Fruit fly (Drosophila melanogaster) whole organism, embryonic: ENCODE data around the gene Kal1.

Experiments
- Abd-B ChIP-seq: fragments of 200-800 bp; sonication (Bioruptor generic); optimal IDR thresholded peaks from 2 replicates; lab custom pipeline; 2018; ENCODE audit warnings: missing biosample characterization, mild to moderate bottlenecking, missing genetic modification characterization, moderate library complexity
- Atf6 ChIP-seq: fragments of 200-800 bp; sonication (Bioruptor generic); IDR thresholded peaks from 2 replicates; pipeline ENCODE4 v1.3.6; 2022; ENCODE audit warnings: missing biosample characterization, missing genetic modification characterization
- CG11398 ChIP-seq: fragments of 200-800 bp; sonication (Bioruptor generic); optimal IDR thresholded peaks from 2 replicates; lab custom pipeline; 2016; ENCODE audit warnings: missing biosample characterization, missing genetic modification characterization
- CG11695 ChIP-seq: fragments of 200-800 bp; sonication (Bioruptor generic); IDR thresholded peaks from 3 replicates; pipeline ENCODE4 v1.3.6; 2022; ENCODE audit warnings: missing biosample characterization, missing genetic modification characterization
- CG11723 ChIP-seq: fragments of 200-800 bp; sonication (Bioruptor generic); optimal IDR thresholded peaks from 2 replicates; lab custom pipeline; 2017; ENCODE audit warnings: missing biosample characterization, mild to moderate bottlenecking, missing genetic modification characterization
- CG12071 ChIP-seq: fragments of 200-800 bp; sonication (Bioruptor generic); optimal IDR thresholded peaks from 3 replicates; lab custom pipeline; 2018; ENCODE audit warnings: missing biosample characterization, mild to moderate bottlenecking, missing genetic modification characterization
- CG14667 ChIP-seq: fragments of 200-800 bp; sonication (Bioruptor generic); IDR thresholded peaks from 2 replicates; pipeline ENCODE4 v1.3.6; 2022; ENCODE audit warnings: missing biosample characterization, missing genetic modification characterization
- CG14965 ChIP-seq: fragments of 200-800 bp; sonication (Bioruptor generic); optimal IDR thresholded peaks from 2 replicates; lab custom pipeline; 2016; ENCODE audit warnings: missing biosample characterization, missing genetic modification characterization, borderline replicate concordance
- CG1529 ChIP-seq: fragments of 200-800 bp; sonication (Bioruptor generic); optimal IDR thresholded peaks from 3 replicates; lab custom pipeline; 2018; ENCODE audit warnings: missing biosample characterization, missing genetic modification characterization
- CG18011 ChIP-seq: fragments of 200-800 bp; sonication (Bioruptor generic); optimal IDR thresholded peaks from 2 replicates; lab custom pipeline; 2017; ENCODE audit warnings: missing biosample characterization, missing genetic modification characterization, mild to moderate bottlenecking, moderate library complexity, missing genotype
- CG2116 ChIP-seq: fragments of 200-800 bp; sonication (Bioruptor generic); optimal IDR thresholded peaks from 3 replicates; lab custom pipeline; 2018; ENCODE audit warnings: missing biosample characterization, mild to moderate bottlenecking, missing genetic modification characterization
- CG2889 ChIP-seq: fragments of 200-800 bp; sonication (Bioruptor generic); IDR thresholded peaks from 3 replicates; pipeline ENCODE4 v1.3.6; 2022; ENCODE audit warnings: missing biosample characterization, missing genetic modification characterization
- CG30403 ChIP-seq: fragments of 200-800 bp; sonication (Bioruptor generic); optimal IDR thresholded peaks from 3 replicates; lab custom pipeline; 2016; ENCODE audit warnings: missing biosample characterization, missing genetic modification characterization
- CG3163 ChIP-seq: fragments of 200-800 bp; sonication (Bioruptor generic); optimal IDR thresholded peaks from 3 replicates; lab custom pipeline; 2016; ENCODE audit warnings: missing biosample characterization, missing genetic modification characterization
- CG42726 ChIP-seq: fragments of 200-800 bp; sonication (Bioruptor generic); IDR thresholded peaks from 2 replicates; pipeline ENCODE4 v1.3.6; 2022; ENCODE audit warnings: missing biosample characterization, missing genetic modification characterization; ENCODE audit not compliant: partially characterized antibody
- CG4360 ChIP-seq: fragments of 200-800 bp; sonication (Bioruptor generic); IDR thresholded peaks from 2 replicates; pipeline ENCODE4 v1.3.6; 2022; ENCODE audit warnings: missing biosample characterization, missing genetic modification characterization
- CG6689 ChIP-seq: fragments of 200-800 bp; sonication (Bioruptor generic); IDR thresholded peaks from 2 replicates; pipeline ENCODE4 v1.3.6; 2022; ENCODE audit warnings: missing biosample characterization, missing genetic modification characterization
- CG8281 ChIP-seq: fragments of 200-800 bp; sonication (Bioruptor generic); optimal IDR thresholded peaks from 2 replicates; lab custom pipeline; 2018; ENCODE audit warnings: missing biosample characterization, mild to moderate bottlenecking, missing genetic modification characterization, moderate library complexity
- CG8388 ChIP-seq: fragments of 200-800 bp; sonication (Bioruptor generic); optimal IDR thresholded peaks from 2 replicates; lab custom pipeline; 2019; ENCODE audit warnings: missing biosample characterization, mild to moderate bottlenecking, missing genetic modification characterization, moderate library complexity
- Dp ChIP-seq: fragments of 200-800 bp; sonication (Bioruptor generic); optimal IDR thresholded peaks from 2 replicates; lab custom pipeline; 2018; ENCODE audit warnings: missing biosample characterization, mild to moderate bottlenecking, missing genetic modification characterization, moderate library complexity
- Fer2 ChIP-seq: fragments of 200-800 bp; sonication (Bioruptor generic); optimal IDR thresholded peaks from 2 replicates; lab custom pipeline; 2018; ENCODE audit warnings: missing biosample characterization, mild to moderate bottlenecking, missing genetic modification characterization, moderate library complexity
- GATAe ChIP-seq: fragments of 200-800 bp; sonication (Bioruptor generic); conservative IDR thresholded peaks from 2 replicates; pipeline ENCODE4 v1.3.6; 2022; ENCODE audit warnings: missing biosample characterization, missing genetic modification characterization
- H15 ChIP-seq: fragments of 200-800 bp; sonication (Bioruptor generic); IDR thresholded peaks from 3 replicates; pipeline ENCODE4 v1.3.6; 2022; ENCODE audit warnings: missing biosample characterization, missing genetic modification characterization
- HLHmδ ChIP-seq: fragments of 200-800 bp; sonication (Bioruptor generic); optimal IDR thresholded peaks from 2 replicates; lab custom pipeline; 2018; ENCODE audit warnings: missing biosample characterization, mild to moderate bottlenecking, missing genetic modification characterization, moderate library complexity
- Hand ChIP-seq: fragments of 200-800 bp; sonication (Bioruptor generic); optimal IDR thresholded peaks from 2 replicates; lab custom pipeline; 2017; ENCODE audit warnings: mild to moderate bottlenecking, missing biosample characterization, missing genetic modification reagents, missing genetic modification characterization
- HmgZ ChIP-seq: fragments of 200-800 bp; sonication (Bioruptor generic); optimal IDR thresholded peaks from 2 replicates; lab custom pipeline; 2018; ENCODE audit warnings: missing biosample characterization, mild to moderate bottlenecking, missing genetic modification characterization
- Hr51 ChIP-seq, 2 experiments: fragments of 200-800 bp; sonication (Bioruptor generic); optimal IDR thresholded peaks; 2 replicates in 1 of 2; 3 replicates in 1 of 2; lab custom pipeline; 2016 to 2018; ENCODE audit warnings: missing biosample characterization in 2 of 2, missing genetic modification characterization in 2 of 2, mild to moderate bottlenecking in 1 of 2, moderate library complexity in 1 of 2
- MBD-R2 ChIP-seq: fragments of 200-800 bp; sonication (Bioruptor generic); IDR thresholded peaks from 2 replicates; pipeline ENCODE4 v1.3.6; 2022; ENCODE audit warnings: missing biosample characterization, missing genetic modification characterization
- Med ChIP-seq: fragments of 200-800 bp; sonication (Bioruptor generic); peaks from one replicate; lab custom pipeline; 2016; ENCODE audit warnings: missing biosample characterization, missing genetic modification characterization, mild to moderate bottlenecking, inconsistent platforms, moderate library complexity
- Ptx1 ChIP-seq: fragments of 200-800 bp; sonication (Bioruptor generic); IDR thresholded peaks from 2 replicates; pipeline ENCODE4 v1.3.6; 2022; ENCODE audit warnings: missing biosample characterization, missing genetic modification characterization
- al ChIP-seq: fragments of 200-800 bp; sonication (Bioruptor generic); IDR thresholded peaks from 2 replicates; pipeline ENCODE4 v1.3.6; 2022; ENCODE audit warnings: missing biosample characterization, missing genetic modification characterization
- bcd ChIP-seq: fragments of 200-800 bp; sonication (Bioruptor generic); optimal IDR thresholded peaks from 2 replicates; lab custom pipeline; 2017; ENCODE audit warnings: missing biosample characterization, mild to moderate bottlenecking, missing genetic modification characterization
- crol ChIP-seq: fragments of 200-800 bp; sonication (Bioruptor generic); IDR thresholded peaks from 2 replicates; pipeline ENCODE4 v1.3.6; 2022; ENCODE audit warnings: missing biosample characterization, missing genetic modification characterization
- cwo ChIP-seq: fragments of 200-800 bp; sonication (Bioruptor generic); optimal IDR thresholded peaks from 3 replicates; lab custom pipeline; 2017; ENCODE audit warnings: missing biosample characterization, missing genetic modification characterization, mild to moderate bottlenecking, moderate library complexity, missing genetic modification reagents
- gcm2 ChIP-seq: fragments of 200-800 bp; sonication (Bioruptor generic); optimal IDR thresholded peaks from 2 replicates; lab custom pipeline; 2016; ENCODE audit warnings: missing biosample characterization, missing genetic modification characterization
- ken ChIP-seq: fragments of 200-800 bp; sonication (Bioruptor generic); IDR thresholded peaks from 3 replicates; pipeline ENCODE4 v1.3.6; 2022; ENCODE audit warnings: missing biosample characterization, missing genetic modification characterization
- knrl ChIP-seq: fragments of 200-800 bp; sonication (Bioruptor generic); IDR thresholded peaks from 3 replicates; pipeline ENCODE4 v1.3.6; 2022; ENCODE audit warnings: missing biosample characterization, missing genetic modification characterization; ENCODE audit not compliant: partially characterized antibody
- lab ChIP-seq: fragments of 200-800 bp; sonication (Bioruptor generic); optimal IDR thresholded peaks from 3 replicates; lab custom pipeline; 2017; ENCODE audit warnings: missing biosample characterization, missing genetic modification characterization, mild to moderate bottlenecking, moderate library complexity, missing genetic modification reagents
- lmd ChIP-seq: fragments of 200-800 bp; sonication (Bioruptor generic); IDR thresholded peaks from 2 replicates; pipeline ENCODE4 v1.3.6; 2022; ENCODE audit warnings: missing biosample characterization, missing genetic modification characterization
- mirr ChIP-seq: fragments of 200-800 bp; sonication (Bioruptor generic); optimal IDR thresholded peaks from 3 replicates; lab custom pipeline; 2018; ENCODE audit warnings: missing biosample characterization, mild to moderate bottlenecking, missing genetic modification characterization
- oc ChIP-seq: fragments of 200-800 bp; sonication (Bioruptor generic); optimal IDR thresholded peaks from 2 replicates; lab custom pipeline; 2018; ENCODE audit warnings: missing biosample characterization, mild to moderate bottlenecking, missing genetic modification characterization, moderate library complexity
- pho ChIP-seq: fragments of 200-800 bp; sonication (Bioruptor generic); optimal IDR thresholded peaks from 2 replicates; lab custom pipeline; 2016; ENCODE audit warnings: missing biosample characterization, missing genetic modification characterization
- ro ChIP-seq: fragments of 200-800 bp; sonication (Bioruptor generic); IDR thresholded peaks from 2 replicates; pipeline ENCODE4 v1.3.6; 2022; ENCODE audit warnings: missing biosample characterization, missing genetic modification characterization
- schlank ChIP-seq: fragments of 200-800 bp; sonication (Bioruptor generic); optimal IDR thresholded peaks from 2 replicates; lab custom pipeline; 2018; ENCODE audit warnings: missing biosample characterization, mild to moderate bottlenecking, missing genetic modification characterization
- seq ChIP-seq: fragments of 200-800 bp; sonication (Bioruptor generic); IDR thresholded peaks from 2 replicates; pipeline ENCODE4 v1.3.6; 2022; ENCODE audit warnings: missing biosample characterization, missing genetic modification characterization
- stwl ChIP-seq: fragments of 200-800 bp; sonication (Bioruptor generic); optimal IDR thresholded peaks from 3 replicates; lab custom pipeline; 2018; ENCODE audit warnings: missing biosample characterization, mild to moderate bottlenecking, missing genetic modification characterization, moderate library complexity
- tgo ChIP-seq: fragments of 200-800 bp; sonication (Bioruptor generic); IDR thresholded peaks from 3 replicates; pipeline ENCODE4 v1.3.6; 2022; ENCODE audit warnings: missing biosample characterization, missing genetic modification characterization
- toy ChIP-seq: fragments of 200-800 bp; sonication (Bioruptor generic); IDR thresholded peaks from 2 replicates; pipeline ENCODE4 v1.3.6; 2022; ENCODE audit warnings: missing biosample characterization, missing genetic modification characterization
- trh ChIP-seq: fragments of 200-800 bp; sonication (Bioruptor generic); optimal IDR thresholded peaks from 2 replicates; lab custom pipeline; 2016; ENCODE audit warnings: missing biosample characterization, missing genetic modification characterization
- wor ChIP-seq: fragments of 200-800 bp; sonication (Bioruptor generic); IDR thresholded peaks from 2 replicates; pipeline ENCODE4 v1.3.6; 2022; ENCODE audit warnings: missing biosample characterization, missing genetic modification characterization

The Kal1 gene

dm6 chr3R:24161173-24161811, 20.1 kb downstream of the Kal1 start, which contains the start of the genes Myo95E and TBC1d7 (continued):
- peak; percentile 71 for TF ChIP-seq trh (GFP tag; lab: Kevin White, UChicago)
- peak; percentile 79 for TF ChIP-seq seq (GFP tag; lab: Robert Waterston, UW)
- TF ChIP-seq pho (GFP tag; lab: Kevin White, UChicago): peak; percentile 27
- TF ChIP-seq Hand (GFP tag; lab: Kevin White, UChicago): peak; percentile 60
- TF ChIP-seq wor: peak; percentile 82
- TF ChIP-seq schlank: peak; percentile 47
- TF ChIP-seq HLHmδ (GFP tag; lab: Kevin White, UChicago): no peak
- TF ChIP-seq CG4360 (GFP tag; lab: Robert Waterston, UW): peak; percentile 66
- peak; percentile 91 for TF ChIP-seq al (GFP tag; lab: Robert Waterston, UW)
- TF ChIP-seq ken: peak; percentile 92
- TF ChIP-seq ro (GFP tag; lab: Robert Waterston, UW): peak; percentile 72
- peak; percentile 80 for TF ChIP-seq CG2116 (GFP tag; lab: Kevin White, UChicago)
- peak; percentile 55 for TF ChIP-seq CG18011
- peak; percentile 84 for TF ChIP-seq knrl (GFP tag; lab: Robert Waterston, UW)
- TF ChIP-seq CG11723 (GFP tag; lab: Kevin White, UChicago): no peak
- no peak for TF ChIP-seq CG8281 (tag; lab: Kevin White, UChicago)
- no peak for TF ChIP-seq lab (GFP tag; lab: Kevin White, UChicago)
- peak; percentile 96 for TF ChIP-seq lmd
- no peak for TF ChIP-seq oc (tag; lab: Kevin White, UChicago)
- peak; percentile 76 for TF ChIP-seq cwo (GFP tag; lab: Kevin White, UChicago)
- TF ChIP-seq CG8388 (GFP tag; lab: Kevin White, UChicago): peak; percentile 82
- peak; percentile 59 for TF ChIP-seq crol
- TF ChIP-seq Abd-B: peak; percentile 91
- TF ChIP-seq Fer2: peak; percentile 73
- TF ChIP-seq CG30403: peak; percentile 92
- peak; percentile 93 for TF ChIP-seq H15 (GFP tag; lab: Robert Waterston, UW)
- peak; percentile 82 for TF ChIP-seq CG2889 (GFP tag; lab: Robert Waterston, UW)
- TF ChIP-seq MBD-R2: peak; percentile 93
- peak; percentile 10 for TF ChIP-seq Dp (GFP tag; lab: Kevin White, UChicago)
- peak; percentile 98 for TF ChIP-seq Ptx1 (GFP tag; lab: Robert Waterston, UW)
- peak; percentile 97 for TF ChIP-seq tgo (GFP tag; lab: Robert Waterston, UW)
- peak; percentile 56 for TF ChIP-seq stwl (tag; lab: Kevin White, UChicago)
- peak; percentile 93 for TF ChIP-seq CG11695 (GFP tag; lab: Robert Waterston, UW)
- peak; percentile 88 for TF ChIP-seq bcd (GFP tag; lab: Kevin White, UChicago)
- peak; percentile 69 for TF ChIP-seq toy (GFP tag; lab: Robert Waterston, UW)
- peak; percentile 85 for TF ChIP-seq HmgZ (tag; lab: Kevin White, UChicago)
- no peak for TF ChIP-seq CG11398 (GFP tag; lab: Kevin White, UChicago)
- no peak for TF ChIP-seq mirr (GFP tag; lab: Kevin White, UChicago)
- peak; percentile 95 for TF ChIP-seq CG14667 (GFP tag; lab: Robert Waterston, UW)
- no peak for TF ChIP-seq CG1529
- peak; percentile 96 for TF ChIP-seq Atf6 (GFP tag; lab: Robert Waterston, UW)
- TF ChIP-seq CG6689 (GFP tag; lab: Robert Waterston, UW): peak; percentile 97
- TF ChIP-seq GATAe (GFP tag; lab: Robert Waterston, UW): peak; percentile 47; the same call in 1 of the 2 replicates
- no peak for TF ChIP-seq CG3163 (GFP tag; lab: Kevin White, UChicago)
- peak; percentile 33 to 91 for TF ChIP-seq Hr51 (GFP tag; optimal IDR thresholded peaks at IDR 0.05; lab: Kevin White, UChicago)
- no peak for TF ChIP-seq gcm2
- TF ChIP-seq CG14965: no peak
- TF ChIP-seq CG12071 (GFP tag; lab: Kevin White, UChicago): no peak
- TF ChIP-seq CG42726 (GFP tag; lab: Robert Waterston, UW): 0 out of 2 replicates have a peak, but pooled peaks have one; percentile 35
- TF ChIP-seq Med (GFP tag; lab: Kevin White, UChicago): peak; percentile 87
